Worm (Caenorhabditis elegans) whole organism, L4 larva: Measurements from ENCODE around the gene dgn-2.

Experiments used
- T26A8.4 ChIP-seq: fragments of 200-800 bp; sonication (Bioruptor generic); IDR thresholded peaks from 2 replicates; pipeline ENCODE4 v1.3.6; 2022; ENCODE audit warnings: missing genetic modification characterization, missing compliant biosample characterization
- ZK546.5 ChIP-seq, 2 experiments: sonication (generic microtip); optimal IDR thresholded peaks; 2 replicates each; lab custom pipeline; 2017; ENCODE audit warnings: missing biosample characterization in 2 of 2, missing genetic modification characterization in 2 of 2
- ceh-44 ChIP-seq: fragments of 200-800 bp; sonication (Bioruptor generic); IDR thresholded peaks from 2 replicates; pipeline ENCODE4 v1.3.6; 2022; ENCODE audit warnings: missing genetic modification reagents, missing genetic modification characterization, missing compliant biosample characterization
- hif-1 ChIP-seq, 2 experiments: sonication (generic microtip); optimal IDR thresholded peaks; 2 replicates each; lab custom pipeline; 2016 to 2017; ENCODE audit warnings: missing compliant biosample characterization in 2 of 2, missing genetic modification characterization in 2 of 2, missing genetic modification reagents in 2 of 2, missing genotype in 2 of 2, mild to moderate bottlenecking in 1 of 2
- hlh-30 ChIP-seq: sonication (generic microtip); optimal IDR thresholded peaks from 2 replicates; lab custom pipeline; 2017; ENCODE audit warnings: antibody characterized with exemption, mild to moderate bottlenecking, missing genetic modification characterization, missing compliant biosample characterization; ENCODE audit not compliant: insufficient read depth
- lin-39 ChIP-seq: fragments of 150-350 bp; optimal IDR thresholded peaks from 2 replicates; lab custom pipeline; 2014; ENCODE audit warnings: missing biosample characterization, missing genetic modification reagents, missing genetic modification characterization
- nhr-11 ChIP-seq: fragments of 150-350 bp; optimal IDR thresholded peaks from 2 replicates; lab custom pipeline; 2014; ENCODE audit warnings: missing biosample characterization, missing genetic modification characterization
- nhr-76 ChIP-seq: fragments of 150-350 bp; optimal IDR thresholded peaks from 2 replicates; lab custom pipeline; 2014; ENCODE audit warnings: missing biosample characterization, missing genetic modification characterization
- skn-1 ChIP-seq: fragments of 150-350 bp; optimal IDR thresholded peaks from 2 replicates; lab custom pipeline; 2014; ENCODE audit warnings: missing biosample characterization, missing genetic modification characterization
- snpc-4 ChIP-seq: fragments of 150-350 bp; optimal IDR thresholded peaks from 2 replicates; lab custom pipeline; 2014; ENCODE audit warnings: missing biosample characterization, missing genetic modification characterization
- tag-97 ChIP-seq: fragments of 200-800 bp; sonication (Bioruptor generic); IDR thresholded peaks from 2 replicates; pipeline ENCODE4 v1.3.6; 2022; ENCODE audit warnings: missing genetic modification characterization, missing compliant biosample characterization

ce11 chrX:1412844-1413243 lies 45.5 kb upstream of the dgn-2 start, which contains the start of gene srh-19:
- TF ChIP-seq T26A8.4 (GFP tag; lab: Robert Waterston, UW), result no peak
- no peak for TF ChIP-seq nhr-11 (tag; lab: Kevin White, UChicago)
- TF ChIP-seq skn-1, result no peak
- TF ChIP-seq hif-1 (tag; optimal IDR thresholded peaks at IDR 0.05; lab: Kevin White, UChicago), result no peak
- no peak for TF ChIP-seq hlh-30 (tag; lab: Kevin White, UChicago)
- no peak for TF ChIP-seq tag-97
- no peak for TF ChIP-seq ceh-44 (GFP tag; lab: Robert Waterston, UW)
- no peak for TF ChIP-seq ZK546.5 (tag; optimal IDR thresholded peaks at IDR 0.05; lab: Kevin White, UChicago)
- TF ChIP-seq snpc-4, result no peak
- no peak for TF ChIP-seq lin-39
- TF ChIP-seq nhr-76 (tag; lab: Kevin White, UChicago), result no peak
